Worm (Caenorhabditis elegans) whole organism, mixed stage, embryonic: Measurements from ENCODE around the gene E01G4.3.

Source experiments
- M03D4.4 ChIP-seq: sonication (generic microtip); optimal IDR thresholded peaks from 2 replicates; lab custom pipeline; 2017; ENCODE audit warnings: mild to moderate bottlenecking, missing genetic modification characterization, missing compliant biosample characterization
- bed-3 ChIP-seq: fragments of 200-800 bp; sonication (Bioruptor generic); optimal IDR thresholded peaks from 3 replicates; lab custom pipeline; 2018; ENCODE audit warnings: mild to moderate bottlenecking, missing genetic modification characterization, moderate library complexity, missing compliant biosample characterization
- ceh-39 ChIP-seq: fragments of 150-350 bp; optimal IDR thresholded peaks from 2 replicates; lab custom pipeline; 2014; ENCODE audit warnings: missing biosample characterization, missing genetic modification characterization
- ceh-43 ChIP-seq: fragments of 200-800 bp; sonication (Bioruptor generic); optimal IDR thresholded peaks from 2 replicates; lab custom pipeline; 2018; ENCODE audit warnings: mild to moderate bottlenecking, missing genetic modification characterization, moderate library complexity, missing compliant biosample characterization
- ces-1 ChIP-seq: fragments of 150-350 bp; optimal IDR thresholded peaks from 2 replicates; lab custom pipeline; 2014; ENCODE audit warnings: missing biosample characterization, missing genetic modification reagents, missing genetic modification characterization
- cnd-1 ChIP-seq: fragments of 200-800 bp; sonication (Bioruptor generic); optimal IDR thresholded peaks from 2 replicates; lab custom pipeline; 2018; ENCODE audit warnings: mild to moderate bottlenecking, missing genetic modification characterization, missing compliant biosample characterization
- drap-1 ChIP-seq: fragments of 200-800 bp; sonication (Bioruptor generic); optimal IDR thresholded peaks from 3 replicates; lab custom pipeline; 2018; ENCODE audit warnings: mild to moderate bottlenecking, missing genetic modification characterization, missing compliant biosample characterization
- elt-1 ChIP-seq: sonication (generic microtip); optimal IDR thresholded peaks from 2 replicates; lab custom pipeline; 2017; ENCODE audit warnings: missing genetic modification characterization, mild to moderate bottlenecking, missing compliant biosample characterization, antibody characterized with exemption, moderate library complexity, borderline replicate concordance; ENCODE audit not compliant: insufficient read depth
- elt-3 ChIP-seq: fragments of 150-350 bp; optimal IDR thresholded peaks from 2 replicates; lab custom pipeline; 2014; ENCODE audit warnings: missing biosample characterization, missing genetic modification characterization
- flh-1 ChIP-seq: fragments of 200-800 bp; sonication (Bioruptor generic); optimal IDR thresholded peaks from 2 replicates; lab custom pipeline; 2018; ENCODE audit warnings: mild to moderate bottlenecking, missing genetic modification characterization, moderate library complexity, missing compliant biosample characterization
- ham-2 ChIP-seq: fragments of 200-800 bp; sonication (Bioruptor generic); optimal IDR thresholded peaks from 2 replicates; lab custom pipeline; 2018; ENCODE audit warnings: mild to moderate bottlenecking, missing genetic modification characterization, missing compliant biosample characterization
- hlh-1 ChIP-seq: fragments of 150-350 bp; optimal IDR thresholded peaks from 2 replicates; lab custom pipeline; 2014; ENCODE audit warnings: missing biosample characterization, missing genetic modification reagents, missing genetic modification characterization
- lin-13 ChIP-seq: fragments of 150-350 bp; optimal IDR thresholded peaks from 2 replicates; lab custom pipeline; 2014; ENCODE audit warnings: missing biosample characterization, missing genetic modification characterization
- lin-32 ChIP-seq: fragments of 200-800 bp; sonication (Bioruptor generic); optimal IDR thresholded peaks from 2 replicates; lab custom pipeline; 2018; ENCODE audit warnings: mild to moderate bottlenecking, missing genetic modification characterization, missing compliant biosample characterization
- lsy-2 ChIP-seq: fragments of 150-350 bp; optimal IDR thresholded peaks from 2 replicates; lab custom pipeline; 2014; ENCODE audit warnings: missing biosample characterization, missing genetic modification characterization
- mab-5 ChIP-seq: fragments of 150-350 bp; optimal IDR thresholded peaks from 2 replicates; lab custom pipeline; 2014; ENCODE audit warnings: missing biosample characterization, missing genetic modification characterization
- mep-1 ChIP-seq: fragments of 150-350 bp; optimal IDR thresholded peaks from 2 replicates; lab custom pipeline; 2017; ENCODE audit warnings: missing biosample characterization, missing genetic modification reagents, missing genetic modification characterization, inconsistent platforms
- mls-2 ChIP-seq: sonication (generic microtip); optimal IDR thresholded peaks from 2 replicates; lab custom pipeline; 2016; ENCODE audit warnings: mild to moderate bottlenecking, missing genetic modification characterization, moderate library complexity, missing compliant biosample characterization
- nhr-12 ChIP-seq: fragments of 150-350 bp; optimal IDR thresholded peaks from 2 replicates; lab custom pipeline; 2014; ENCODE audit warnings: missing biosample characterization, missing genetic modification characterization
- nhr-2 ChIP-seq: fragments of 150-350 bp; optimal IDR thresholded peaks from 2 replicates; lab custom pipeline; 2014; ENCODE audit warnings: missing biosample characterization, missing genetic modification characterization
- nhr-237 ChIP-seq: fragments of 150-350 bp; optimal IDR thresholded peaks from 2 replicates; lab custom pipeline; 2014; ENCODE audit warnings: missing biosample characterization, missing genetic modification characterization
- nhr-28 ChIP-seq: fragments of 150-350 bp; optimal IDR thresholded peaks from 2 replicates; lab custom pipeline; 2014; ENCODE audit warnings: missing biosample characterization, missing genetic modification characterization
- nhr-76 ChIP-seq: sonication (generic microtip); optimal IDR thresholded peaks from 2 replicates; lab custom pipeline; 2017; ENCODE audit warnings: missing biosample characterization, missing genetic modification characterization
- sem-2 ChIP-seq: fragments of 200-800 bp; sonication (Bioruptor generic); optimal IDR thresholded peaks from 2 replicates; lab custom pipeline; 2018; ENCODE audit warnings: mild to moderate bottlenecking, missing genetic modification characterization, missing compliant biosample characterization
- snpc-4 ChIP-seq: fragments of 150-350 bp; optimal IDR thresholded peaks from 2 replicates; lab custom pipeline; 2014; ENCODE audit warnings: missing biosample characterization, missing genetic modification characterization
- sptf-1 ChIP-seq: sonication (generic microtip); optimal IDR thresholded peaks from 2 replicates; lab custom pipeline; 2017; ENCODE audit warnings: mild to moderate bottlenecking, missing genetic modification characterization, moderate library complexity, missing compliant biosample characterization
- tbx-8 ChIP-seq: fragments of 200-800 bp; sonication (Bioruptor generic); optimal IDR thresholded peaks from 2 replicates; lab custom pipeline; 2018; ENCODE audit warnings: mild to moderate bottlenecking, missing genetic modification characterization, moderate library complexity, missing compliant biosample characterization
- unc-120 ChIP-seq: sonication (generic microtip); optimal IDR thresholded peaks from 2 replicates; lab custom pipeline; 2017; ENCODE audit warnings: missing genetic modification characterization, missing compliant biosample characterization; ENCODE audit not compliant: poor library complexity, severe bottlenecking
- unc-39 ChIP-seq: fragments of 150-350 bp; optimal IDR thresholded peaks from 2 replicates; lab custom pipeline; 2014; ENCODE audit warnings: missing biosample characterization, missing genetic modification characterization
- unc-62 ChIP-seq: fragments of 150-350 bp; optimal IDR thresholded peaks from 2 replicates; lab custom pipeline; 2014; ENCODE audit warnings: missing biosample characterization, missing genetic modification reagents, missing genetic modification characterization
- zip-8 ChIP-seq: fragments of 150-350 bp; optimal IDR thresholded peaks from 2 replicates; lab custom pipeline; 2014; ENCODE audit warnings: missing biosample characterization, missing genetic modification characterization
- ztf-11 ChIP-seq: fragments of 150-350 bp; optimal IDR thresholded peaks from 2 replicates; lab custom pipeline; 2014; ENCODE audit warnings: missing biosample characterization, missing genetic modification characterization

The E01G4.3 gene

DNA sequence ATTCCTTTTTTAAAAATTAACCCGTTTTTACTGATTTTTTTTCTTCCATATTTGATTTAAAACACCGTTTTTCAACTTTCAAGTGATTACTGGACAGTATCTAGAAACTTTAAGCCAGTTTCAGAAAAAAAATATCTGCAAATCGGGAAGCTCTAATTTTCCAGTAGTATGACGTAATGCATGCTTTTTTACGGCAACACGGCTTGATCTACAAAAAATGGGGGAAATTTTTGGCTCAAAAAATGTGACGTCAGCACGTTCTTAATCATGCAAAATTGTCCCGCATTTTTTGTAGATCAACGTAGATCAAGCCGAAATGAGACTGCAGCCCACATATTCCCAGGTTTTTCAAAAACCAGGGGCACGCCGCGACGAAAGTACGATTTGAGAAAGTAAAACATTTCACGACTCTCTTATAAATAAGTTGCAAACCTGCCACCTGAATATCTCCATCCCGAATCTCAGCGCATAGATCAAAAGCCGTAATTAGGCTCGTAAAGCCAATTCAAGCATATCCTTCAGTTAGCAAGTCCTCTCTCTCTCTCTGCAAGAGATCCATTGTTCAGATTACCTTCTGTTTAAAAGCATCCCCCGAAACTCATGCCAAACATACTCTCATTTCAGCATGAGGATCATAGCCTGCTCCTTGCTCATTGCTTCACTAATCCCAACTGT is 12.5 kb upstream of the E01G4.3 start, which contains the start of gene E01G4.6:
Gene E01G4.6, plus strand, starts transcription at position 625 of the 675 bp plus-strand sequence.
- TF ChIP-seq unc-120 (tag; lab: Kevin White, UChicago) = no peak
- no peak for TF ChIP-seq nhr-2
- TF ChIP-seq bed-3 = no peak
- TF ChIP-seq zip-8 (tag; lab: Kevin White, UChicago) = peak; percentile 68
- no peak for TF ChIP-seq mep-1 (tag; lab: Kevin White, UChicago)
- TF ChIP-seq ham-2 (GFP tag; lab: Kevin White, UChicago) = no peak
- no peak for TF ChIP-seq nhr-12
- TF ChIP-seq unc-62 (GFP tag; lab: Kevin White, UChicago) = no peak

DNA sequence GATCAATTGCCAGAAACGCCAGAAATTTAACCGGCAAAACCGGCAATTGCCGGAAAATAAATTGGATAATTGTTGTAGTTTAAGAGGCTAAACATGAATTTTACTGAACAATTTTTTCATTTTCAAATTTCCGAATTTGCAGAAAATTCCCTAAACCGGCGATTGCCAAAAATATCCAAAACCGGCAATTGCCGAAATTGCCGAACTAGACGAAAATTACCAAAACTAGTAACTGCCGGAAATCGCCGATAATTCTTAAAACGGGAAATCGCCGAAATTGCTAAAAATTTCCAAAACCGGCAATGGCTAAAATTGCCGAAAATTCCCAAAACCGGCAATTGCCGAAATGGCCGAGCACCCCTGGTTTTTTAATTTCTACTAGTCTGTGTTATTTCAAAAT is 10.0 kb upstream of the E01G4.3 start:
- TF ChIP-seq zip-8 (tag; lab: Kevin White, UChicago) (no peak), ceh-39 (no peak), sptf-1 (tag; lab: Kevin White, UChicago) (no peak), elt-1 (tag; lab: Kevin White, UChicago) (no peak), unc-120 (tag; lab: Kevin White, UChicago) (no peak), sem-2 (GFP tag; lab: Kevin White, UChicago) (no peak), ceh-43 (no peak), mab-5 (no peak), unc-39 (tag; lab: Kevin White, UChicago) (no peak), ham-2 (GFP tag; lab: Kevin White, UChicago) (no peak), nhr-237 (tag; lab: Kevin White, UChicago) (no peak), mls-2 (tag; lab: Kevin White, UChicago) (no peak), mep-1 (tag; lab: Kevin White, UChicago) (no peak), lin-13 (tag; lab: Kevin White, UChicago) (no peak), ztf-11 (tag; lab: Kevin White, UChicago) (no peak), snpc-4 (tag; lab: Kevin White, UChicago) (no peak)

DNA sequence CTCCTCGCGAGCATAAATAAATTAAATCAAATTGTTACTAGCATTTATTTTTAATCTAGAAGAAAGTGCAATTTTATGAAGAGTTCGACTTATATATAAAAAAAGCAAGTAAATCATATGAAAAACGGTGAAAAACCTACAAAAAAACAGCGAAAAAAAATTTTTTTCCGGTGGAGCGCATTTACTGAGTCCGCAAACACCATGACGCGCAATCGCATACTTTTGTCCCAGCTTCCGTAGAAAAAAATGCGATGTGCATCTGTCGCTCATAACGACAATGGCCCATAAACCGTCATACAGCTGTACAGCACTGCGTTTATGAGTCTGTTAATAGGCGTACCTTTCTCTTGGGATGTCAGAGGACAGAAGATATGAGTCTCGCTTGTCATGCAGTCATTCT is 7.8 kb upstream of the E01G4.3 start:
- TF ChIP-seq sptf-1 (tag; lab: Kevin White, UChicago) (peak; percentile 28), flh-1 (GFP tag; lab: Kevin White, UChicago) (no peak), M03D4.4 (peak; percentile 8), mep-1 (tag; lab: Kevin White, UChicago) (peak; percentile 41), lsy-2 (tag; lab: Kevin White, UChicago) (peak; percentile 32), ces-1 (GFP tag; lab: Kevin White, UChicago) (peak; percentile 30)

DNA sequence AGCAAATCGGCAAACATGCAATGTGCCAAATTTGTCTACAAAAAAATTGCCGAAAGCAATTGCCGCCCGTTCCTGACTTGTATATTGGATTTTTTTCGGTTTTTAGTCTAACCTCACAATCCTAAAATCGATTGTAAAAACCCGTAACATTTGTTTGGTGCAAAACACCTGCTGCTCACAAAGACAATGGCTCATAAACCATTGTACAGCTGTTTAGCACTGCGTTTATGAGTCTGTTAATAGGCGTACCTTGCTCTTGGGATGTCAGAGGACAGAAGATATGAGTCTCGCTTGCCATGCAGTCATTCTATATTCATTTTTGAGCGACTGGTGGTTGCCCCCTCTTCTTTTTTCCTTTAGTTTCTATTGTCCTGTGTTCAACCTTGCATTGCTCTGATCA is 2.7 kb upstream of the E01G4.3 start, which contains the start of gene E01G4.5:
Gene E01G4.5, plus strand, starts transcription at position 301 of the 400 bp plus-strand sequence.
- TF ChIP-seq ceh-43 = no peak
- TF ChIP-seq bed-3 = no peak
- no peak for TF ChIP-seq unc-39 (tag; lab: Kevin White, UChicago)
- TF ChIP-seq tbx-8 (GFP tag; lab: Kevin White, UChicago) = no peak
- no peak for TF ChIP-seq nhr-76 (tag; lab: Kevin White, UChicago)
- no peak for TF ChIP-seq unc-120 (tag; lab: Kevin White, UChicago)
- TF ChIP-seq flh-1 (GFP tag; lab: Kevin White, UChicago) = no peak
- TF ChIP-seq hlh-1 (tag; lab: Kevin White, UChicago) = peak; percentile 58

DNA sequence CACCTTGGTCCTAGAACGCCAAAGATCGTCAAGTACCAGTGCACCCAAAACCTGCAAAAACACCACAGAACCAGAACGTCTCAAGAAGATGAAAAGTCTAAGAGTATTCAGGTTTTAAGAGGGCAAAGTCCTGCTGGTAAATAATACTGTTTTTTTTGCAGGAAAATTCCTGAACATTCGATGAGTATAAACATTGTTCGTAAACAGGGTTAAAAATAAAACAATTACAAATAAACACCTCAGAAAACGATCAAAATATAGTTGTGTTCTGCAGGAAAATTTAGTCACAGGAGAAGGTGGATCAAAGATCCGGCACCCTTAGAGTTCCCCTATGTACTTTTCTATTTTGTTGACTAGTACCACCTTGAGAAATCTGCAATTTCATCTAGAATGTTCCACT is 1.3 kb upstream of the E01G4.3 start:
- TF ChIP-seq nhr-28 (tag; lab: Kevin White, UChicago) (no peak), unc-39 (tag; lab: Kevin White, UChicago) (no peak), elt-3 (tag; lab: Kevin White, UChicago) (no peak), ceh-39 (no peak), lin-32 (GFP tag; lab: Kevin White, UChicago) (no peak), hlh-1 (tag; lab: Kevin White, UChicago) (no peak), lsy-2 (tag; lab: Kevin White, UChicago) (no peak), sptf-1 (tag; lab: Kevin White, UChicago) (no peak), drap-1 (no peak), zip-8 (tag; lab: Kevin White, UChicago) (no peak), flh-1 (GFP tag; lab: Kevin White, UChicago) (no peak), ham-2 (GFP tag; lab: Kevin White, UChicago) (no peak), M03D4.4 (no peak), ces-1 (GFP tag; lab: Kevin White, UChicago) (no peak), nhr-12 (no peak), snpc-4 (tag; lab: Kevin White, UChicago) (no peak), cnd-1 (tag; lab: Kevin White, UChicago) (no peak)
